Worm (Caenorhabditis elegans) whole organism, young adult: ENCODE data around the gene VZK822L.2.

Source experiments
- B0336.3 ChIP-seq: fragments of 200-800 bp; sonication (Bioruptor generic); IDR thresholded peaks from 2 replicates; pipeline ENCODE4 v1.3.6; 2022; ENCODE audit warnings: missing genetic modification characterization, missing compliant biosample characterization
- D2030.7 ChIP-seq: fragments of 200-800 bp; sonication (Bioruptor generic); IDR thresholded peaks from 2 replicates; pipeline ENCODE4 v1.3.6; 2022; ENCODE audit warnings: missing genetic modification reagents, missing genetic modification characterization, missing compliant biosample characterization
- ZK185.1 ChIP-seq: sonication (generic microtip); optimal IDR thresholded peaks from 2 replicates; lab custom pipeline; 2016; ENCODE audit warnings: mild to moderate bottlenecking, missing genetic modification characterization, missing compliant biosample characterization; ENCODE audit not compliant: poor library complexity, severe bottlenecking
- bed-2 ChIP-seq: fragments of 200-800 bp; sonication (Bioruptor generic); IDR thresholded peaks from 2 replicates; pipeline ENCODE4 v1.3.6; 2022; ENCODE audit warnings: missing genetic modification reagents, missing genetic modification characterization, missing compliant biosample characterization
- hlh-26 ChIP-seq: fragments of 200-800 bp; sonication (Bioruptor generic); conservative IDR thresholded peaks from 2 replicates; pipeline ENCODE4 v1.3.6; 2022; ENCODE audit warnings: missing genetic modification reagents, missing genetic modification characterization, missing compliant biosample characterization
- hmg-1.2 ChIP-seq: fragments of 200-800 bp; sonication (Bioruptor generic); IDR thresholded peaks from 2 replicates; pipeline ENCODE4 v1.3.6; 2022; ENCODE audit warnings: missing genetic modification reagents, missing genetic modification characterization, missing compliant biosample characterization
- hsf-1 ChIP-seq: fragments of 200-800 bp; sonication (Bioruptor generic); IDR thresholded peaks from 2 replicates; pipeline ENCODE4 v1.3.6; 2022; ENCODE audit warnings: missing genetic modification reagents, missing genetic modification characterization, missing compliant biosample characterization
- madf-6 ChIP-seq: fragments of 200-800 bp; sonication (Bioruptor generic); IDR thresholded peaks from 2 replicates; pipeline ENCODE4 v1.3.6; 2022; ENCODE audit warnings: missing genetic modification reagents, missing genetic modification characterization, missing compliant biosample characterization
- unc-130 ChIP-seq: sonication (generic microtip); optimal IDR thresholded peaks from 2 replicates; lab custom pipeline; 2016; ENCODE audit warnings: missing genetic modification reagents, missing genetic modification characterization, missing compliant biosample characterization

- TF ChIP-seq hsf-1 (no peak), ZK185.1 (no peak), hlh-26 (GFP tag; lab: Robert Waterston, UW) (no peak), D2030.7 (no peak), hmg-1.2 (GFP tag; lab: Robert Waterston, UW) (peak; percentile 37; the same call in 1 of the 2 replicates), B0336.3 (GFP tag; lab: Robert Waterston, UW) (no peak), bed-2 (GFP tag; lab: Robert Waterston, UW) (no peak), madf-6 (GFP tag; lab: Robert Waterston, UW) (no peak), unc-130 (no peak)
Observed at ce11 chrIV:11871083-11871482, 40.7 kb upstream of the VZK822L.2 start.
